Worm (Caenorhabditis elegans): ENCODE measurements around the gene ttr-54.

The ttr-54 gene

ce11 chrIV:10144909-10145308 lies 10.7 kb upstream of the ttr-54 start:
- TF ChIP-seq elt-4 (tag; optimal IDR thresholded peaks at IDR 0.05) = no peak
- no peak for TF ChIP-seq ceh-18 (tag; optimal IDR thresholded peaks at IDR 0.05)
- TF ChIP-seq ztf-16 (tag; optimal IDR thresholded peaks at IDR 0.05) = no peak
- no peak for TF ChIP-seq nfya-1 (tag; optimal IDR thresholded peaks at IDR 0.05)
- TF ChIP-seq pha-4 (tag; optimal IDR thresholded peaks at IDR 0.05) = no peak
- no peak for TF ChIP-seq npax-4 (tag; optimal IDR thresholded peaks at IDR 0.05)
- no peak for TF ChIP-seq Y22D7AL.16 (tag; optimal IDR thresholded peaks at IDR 0.05)
- TF ChIP-seq pax-1 (tag; optimal IDR thresholded peaks at IDR 0.05) = no peak
- TF ChIP-seq unc-55 (GFP tag; optimal IDR thresholded peaks at IDR 0.05) = no peak
- TF ChIP-seq hlh-13 (GFP tag; optimal IDR thresholded peaks at IDR 0.05) = no peak
- TF ChIP-seq ceh-14 (tag; optimal IDR thresholded peaks at IDR 0.05) = no peak
- no peak for TF ChIP-seq K02D7.2 (tag; optimal IDR thresholded peaks at IDR 0.05)
- no peak for TF ChIP-seq ceh-31 (tag; optimal IDR thresholded peaks at IDR 0.05)
- no peak for TF ChIP-seq C08G9.2 (tag; optimal IDR thresholded peaks at IDR 0.05)
- TF ChIP-seq che-1 (tag; optimal IDR thresholded peaks at IDR 0.05) = no peak
- no peak for TF ChIP-seq ceh-30 (tag; optimal IDR thresholded peaks at IDR 0.05)
- no peak for TF ChIP-seq pros-1 (tag; optimal IDR thresholded peaks at IDR 0.05)
- no peak for TF ChIP-seq ceh-19 (GFP tag; optimal IDR thresholded peaks at IDR 0.05)

DNA sequence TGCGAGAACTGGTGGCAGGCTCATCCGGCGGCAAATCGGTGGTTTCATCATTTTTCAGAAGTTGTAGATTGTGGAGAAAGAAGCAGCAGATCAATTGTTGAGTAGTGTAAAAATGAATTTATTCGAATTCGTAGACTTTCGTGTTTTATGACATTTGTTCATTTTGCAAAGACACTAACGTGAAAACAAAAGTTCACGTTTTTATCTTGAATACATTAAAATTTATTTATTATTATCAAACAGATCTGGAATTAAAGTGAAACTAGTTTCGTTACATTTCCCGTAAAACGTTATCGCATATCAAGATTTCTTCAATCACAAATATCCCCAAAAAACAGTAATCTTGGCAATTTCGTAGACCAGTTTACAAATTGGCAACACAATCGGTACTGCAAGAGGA lies 8.7 kb upstream of the ttr-54 start, which contains the start of gene T14G10.8:
T14G10.8 (minus strand) TSS at position 101 of the 400 bp plus-strand sequence.
- no peak for TF ChIP-seq fkh-10 (GFP tag; optimal IDR thresholded peaks at IDR 0.05)
- TF ChIP-seq K02D7.2 (tag; optimal IDR thresholded peaks at IDR 0.05) = no peak
- no peak for TF ChIP-seq tbx-2 (tag; optimal IDR thresholded peaks at IDR 0.05)
- no peak for TF ChIP-seq K09A11.1 (tag; optimal IDR thresholded peaks at IDR 0.05; ENCODE audit: insufficient read depth)
- no peak for TF ChIP-seq ceh-2 (tag; optimal IDR thresholded peaks at IDR 0.05)
- no peak for TF ChIP-seq zip-5 (tag; optimal IDR thresholded peaks at IDR 0.05)
- TF ChIP-seq ceh-6 (GFP tag; optimal IDR thresholded peaks at IDR 0.05) = no peak
- no peak for TF ChIP-seq syd-9 (tag; optimal IDR thresholded peaks at IDR 0.05)
- no peak for TF ChIP-seq nhr-11 (tag; optimal IDR thresholded peaks at IDR 0.05)
- TF ChIP-seq fkh-6 (tag; optimal IDR thresholded peaks at IDR 0.05) = no peak
- no peak for TF ChIP-seq npax-4 (tag; optimal IDR thresholded peaks at IDR 0.05)
- TF ChIP-seq ceh-24 (tag; optimal IDR thresholded peaks at IDR 0.05) = no peak
- TF ChIP-seq unc-86 (tag; optimal IDR thresholded peaks at IDR 0.05) = no peak
- no peak for TF ChIP-seq F13H6.1 (tag; optimal IDR thresholded peaks at IDR 0.05)
- no peak for TF ChIP-seq hlh-30 (tag; optimal IDR thresholded peaks at IDR 0.05; ENCODE audit: insufficient read depth)
- no peak for TF ChIP-seq unc-3 (GFP tag; conservative IDR thresholded peaks at IDR 0.05)
- TF ChIP-seq unc-3 (tag; optimal IDR thresholded peaks at IDR 0.05) = no peak
- TF ChIP-seq gmeb-2 (tag; optimal IDR thresholded peaks at IDR 0.05) = no peak
- TF ChIP-seq ceh-14 (tag; optimal IDR thresholded peaks at IDR 0.05) = no peak

DNA sequence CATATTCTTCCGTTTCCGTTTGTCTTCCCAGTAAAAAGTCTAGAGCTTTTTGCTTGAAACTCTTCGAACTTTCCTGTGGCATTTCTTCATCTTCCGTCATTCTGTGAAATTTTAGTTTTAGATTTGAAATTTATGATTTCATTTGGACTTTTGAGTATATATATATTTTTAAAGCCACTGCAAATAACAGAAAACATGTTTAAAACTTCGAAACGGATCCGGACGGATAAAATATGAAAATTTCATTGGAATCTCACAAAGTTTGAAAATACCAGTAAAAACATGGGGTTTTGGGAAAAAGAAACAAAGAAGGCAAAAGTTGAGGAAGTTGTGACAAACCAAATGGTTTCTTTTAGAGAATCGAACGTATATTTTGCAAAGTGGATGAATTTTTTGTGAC lies 6.6 kb upstream of the ttr-54 start, which contains the start of gene pigs-1:
pigs-1 (minus strand) TSS at position 101 of the 400 bp plus-strand sequence.
- TF ChIP-seq T23F11.4 (GFP tag; optimal IDR thresholded peaks at IDR 0.05) = no peak
- no peak for TF ChIP-seq dmd-4 (tag; optimal IDR thresholded peaks at IDR 0.05; ENCODE audit: borderline replicate concordance)
- TF ChIP-seq nfya-1 (tag; optimal IDR thresholded peaks at IDR 0.05) = no peak
- no peak for TF ChIP-seq elt-4 (tag; optimal IDR thresholded peaks at IDR 0.05)
- TF ChIP-seq pros-1 (tag; optimal IDR thresholded peaks at IDR 0.05) = no peak
- TF ChIP-seq ceh-24 (tag; optimal IDR thresholded peaks at IDR 0.05) = no peak
- TF ChIP-seq ceh-19 (GFP tag; optimal IDR thresholded peaks at IDR 0.05) = no peak
- TF ChIP-seq tbx-2 (tag; optimal IDR thresholded peaks at IDR 0.05) = no peak

DNA sequence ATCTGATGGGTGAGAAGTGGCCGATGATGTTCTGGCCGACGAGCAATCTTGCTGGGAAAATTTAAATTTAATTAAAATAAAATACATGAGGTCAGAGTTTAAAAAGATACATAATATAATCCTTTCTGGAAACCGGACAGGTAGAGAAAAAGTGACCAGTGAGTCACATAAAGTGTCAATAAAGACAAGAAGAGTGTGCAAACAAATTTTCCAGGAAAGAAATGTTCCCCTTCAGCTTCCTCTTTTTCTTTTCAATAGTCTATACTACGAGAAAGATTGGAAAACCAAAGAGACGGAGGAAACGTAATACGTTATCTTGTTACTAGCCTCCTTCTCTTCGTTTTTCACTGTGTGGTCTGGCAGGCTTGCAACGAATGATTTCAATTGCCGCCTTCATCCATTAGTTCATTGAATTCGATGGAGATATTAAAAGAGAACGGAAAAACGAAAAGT lies 5.0 kb upstream of the ttr-54 start, which contains the start of gene tsp-12:
tsp-12 (minus strand) TSS at position 51 of the 453 bp plus-strand sequence.
- no peak for TF ChIP-seq syd-9 (tag; optimal IDR thresholded peaks at IDR 0.05)
- TF ChIP-seq elt-4 (tag; optimal IDR thresholded peaks at IDR 0.05) = no peak
- no peak for TF ChIP-seq che-1 (tag; optimal IDR thresholded peaks at IDR 0.05)
- no peak for TF ChIP-seq sox-2 (GFP tag; IDR thresholded peaks at IDR 0.05)
- TF ChIP-seq ceh-31 (tag; optimal IDR thresholded peaks at IDR 0.05) = no peak
- peak; percentile 29 for TF ChIP-seq unc-42 (tag; optimal IDR thresholded peaks at IDR 0.05)
- no peak for TF ChIP-seq Y22D7AL.16 (tag; optimal IDR thresholded peaks at IDR 0.05)
- TF ChIP-seq ceh-34 (tag; optimal IDR thresholded peaks at IDR 0.05) = peak; percentile 15
